Worm (Caenorhabditis elegans) whole organism, young adult: ENCODE measurements around the gene ZK550.2.
A peak's percentile ranks its signal among the peaks of the same experiment; 100 is the strongest.

Experiments
- F10E7.11 ChIP-seq: sonication (generic microtip); optimal IDR thresholded peaks from 2 replicates; lab custom pipeline; 2017; ENCODE audit warnings: mild to moderate bottlenecking, missing genetic modification characterization, moderate library complexity, missing compliant biosample characterization
- F23B12.7 ChIP-seq: sonication (generic microtip); optimal IDR thresholded peaks from 2 replicates; lab custom pipeline; 2017; ENCODE audit warnings: missing genetic modification characterization, mild to moderate bottlenecking, missing compliant biosample characterization, antibody characterized with exemption, moderate library complexity; ENCODE audit not compliant: insufficient read depth
- F37B4.10 ChIP-seq: fragments of 200-800 bp; sonication (Bioruptor generic); IDR thresholded peaks from 2 replicates; pipeline ENCODE4 v1.3.6; 2022; ENCODE audit warnings: missing genetic modification characterization, missing compliant biosample characterization
- F49E8.2 ChIP-seq: sonication (generic microtip); optimal IDR thresholded peaks from 3 replicates; lab custom pipeline; 2017; ENCODE audit warnings: missing genetic modification characterization, mild to moderate bottlenecking, missing compliant biosample characterization, antibody characterized with exemption, moderate library complexity; ENCODE audit not compliant: insufficient read depth
- F52B5.7 ChIP-seq: sonication (generic microtip); optimal IDR thresholded peaks from 2 replicates; lab custom pipeline; 2016; ENCODE audit warnings: mild to moderate bottlenecking, missing genetic modification characterization, missing compliant biosample characterization
- F55B11.4 ChIP-seq: sonication (generic microtip); optimal IDR thresholded peaks from 2 replicates; lab custom pipeline; 2016; ENCODE audit warnings: missing compliant biosample characterization, missing genetic modification characterization, borderline replicate concordance; ENCODE audit not compliant: insufficient read depth
- F57A8.1 ChIP-seq: fragments of 200-800 bp; sonication (Bioruptor generic); optimal IDR thresholded peaks from 2 replicates; lab custom pipeline; 2018; ENCODE audit warnings: mild to moderate bottlenecking, missing genetic modification characterization, moderate library complexity, missing compliant biosample characterization
- K11D2.4 ChIP-seq: fragments of 200-800 bp; sonication (Bioruptor generic); IDR thresholded peaks from 2 replicates; pipeline ENCODE4 v1.3.6; 2022; ENCODE audit warnings: missing genetic modification reagents, missing genetic modification characterization, missing compliant biosample characterization
- T07F8.4 ChIP-seq: sonication (generic microtip); optimal IDR thresholded peaks from 2 replicates; lab custom pipeline; 2016; ENCODE audit warnings: mild to moderate bottlenecking, missing genetic modification characterization, moderate library complexity, missing compliant biosample characterization
- Y95B8A.8 ChIP-seq: fragments of 200-800 bp; sonication (Bioruptor generic); IDR thresholded peaks from 2 replicates; pipeline ENCODE4 v1.3.6; 2022; ENCODE audit warnings: missing genetic modification reagents, missing genetic modification characterization, missing compliant biosample characterization
- ZK185.1 ChIP-seq: sonication (generic microtip); optimal IDR thresholded peaks from 2 replicates; lab custom pipeline; 2016; ENCODE audit warnings: mild to moderate bottlenecking, missing genetic modification characterization, missing compliant biosample characterization; ENCODE audit not compliant: poor library complexity, severe bottlenecking
- akir-1 ChIP-seq: fragments of 200-800 bp; sonication (Bioruptor generic); optimal IDR thresholded peaks from 2 replicates; lab custom pipeline; 2018; ENCODE audit warnings: mild to moderate bottlenecking, missing genetic modification characterization, moderate library complexity, missing compliant biosample characterization
- ama-1 ChIP-seq, 3 experiments: fragments of 150-350 bp in 1 of 3; sonication (generic microtip) in 2 of 3; optimal IDR thresholded peaks; 2 replicates each; lab custom pipeline; 2014 to 2018; ENCODE audit warnings: missing biosample characterization in 2 of 3, missing genetic modification characterization in 2 of 3, missing genetic modification reagents in 2 of 3
- bed-1 ChIP-seq: fragments of 200-800 bp; sonication (Bioruptor generic); IDR thresholded peaks from 2 replicates; pipeline ENCODE4 v1.3.6; 2022; ENCODE audit warnings: missing genetic modification reagents, missing genetic modification characterization, missing compliant biosample characterization
- ccch-3 ChIP-seq: fragments of 200-800 bp; sonication (Bioruptor generic); optimal IDR thresholded peaks from 2 replicates; lab custom pipeline; 2018; ENCODE audit warnings: mild to moderate bottlenecking, missing genetic modification characterization, missing compliant biosample characterization
- cebp-1 ChIP-seq, 2 experiments: fragments of 200-800 bp in 1 of 2; sonication (Bioruptor generic) in 1 of 2; sonication (generic microtip) in 1 of 2; IDR thresholded peaks in 1 of 2; optimal IDR thresholded peaks in 1 of 2; 2 replicates each; pipeline versions ENCODE4 v1.3.6 to Lab custom; 2017 to 2022; ENCODE audit warnings: missing compliant biosample characterization in 2 of 2, missing genetic modification characterization in 2 of 2, mild to moderate bottlenecking in 1 of 2, missing genetic modification reagents in 1 of 2, moderate library complexity in 1 of 2
- ceh-100 ChIP-seq: fragments of 200-800 bp; sonication (Bioruptor generic); IDR thresholded peaks from 2 replicates; pipeline ENCODE4 v1.3.6; 2022; ENCODE audit warnings: missing genetic modification reagents, missing genetic modification characterization, missing compliant biosample characterization
- ceh-40 ChIP-seq: fragments of 200-800 bp; sonication (Bioruptor generic); IDR thresholded peaks from 2 replicates; pipeline ENCODE4 v1.3.6; 2022; ENCODE audit warnings: missing genetic modification characterization, missing compliant biosample characterization
- dox-1 ChIP-seq: fragments of 200-800 bp; sonication (Bioruptor generic); IDR thresholded peaks from 2 replicates; pipeline ENCODE4 v1.3.6; 2022; ENCODE audit warnings: missing genetic modification reagents, missing genetic modification characterization, missing compliant biosample characterization
- dpl-1 ChIP-seq: fragments of 150-350 bp; optimal IDR thresholded peaks from 2 replicates; lab custom pipeline; 2014; ENCODE audit warnings: missing biosample characterization, missing genetic modification reagents, missing genetic modification characterization
- efl-1 ChIP-seq: fragments of 150-350 bp; optimal IDR thresholded peaks from 2 replicates; lab custom pipeline; 2014; ENCODE audit warnings: missing biosample characterization, missing genetic modification reagents, missing genetic modification characterization
- egl-44 ChIP-seq: fragments of 200-800 bp; sonication (Bioruptor generic); IDR thresholded peaks from 2 replicates; pipeline ENCODE4 v1.3.6; 2022; ENCODE audit warnings: missing genetic modification reagents, missing genetic modification characterization, missing compliant biosample characterization
- fkh-3 ChIP-seq: sonication (generic microtip); optimal IDR thresholded peaks from 2 replicates; lab custom pipeline; 2016; ENCODE audit warnings: mild to moderate bottlenecking, missing genetic modification characterization, missing compliant biosample characterization
- hlh-12 ChIP-seq: sonication (generic microtip); optimal IDR thresholded peaks from 2 replicates; lab custom pipeline; 2016; ENCODE audit warnings: missing genetic modification characterization, missing compliant biosample characterization
- lin-26 ChIP-seq: fragments of 200-800 bp; sonication (Bioruptor generic); IDR thresholded peaks from 2 replicates; pipeline ENCODE4 v1.3.6; 2022; ENCODE audit warnings: missing genetic modification reagents, missing genetic modification characterization, missing compliant biosample characterization
- lin-35 ChIP-seq, 3 experiments: fragments of 150-350 bp in 2 of 3; sonication (generic microtip) in 1 of 3; optimal IDR thresholded peaks; 2 replicates each; lab custom pipeline; 2014 to 2018; ENCODE audit warnings: missing biosample characterization in 3 of 3, missing genetic modification characterization in 3 of 3, missing genetic modification reagents in 3 of 3
- lin-40 ChIP-seq: sonication (generic microtip); optimal IDR thresholded peaks from 2 replicates; lab custom pipeline; 2016; ENCODE audit warnings: missing genetic modification characterization, mild to moderate bottlenecking, missing compliant biosample characterization, missing genotype, missing genetic modification reagents
- lsy-27 ChIP-seq: sonication (generic microtip); optimal IDR thresholded peaks from 2 replicates; lab custom pipeline; 2017; ENCODE audit warnings: missing genetic modification characterization, mild to moderate bottlenecking, missing compliant biosample characterization, antibody characterized with exemption, missing genotype, borderline replicate concordance; ENCODE audit not compliant: insufficient read depth
- madf-10 ChIP-seq: sonication (generic microtip); optimal IDR thresholded peaks from 2 replicates; lab custom pipeline; 2016; ENCODE audit warnings: mild to moderate bottlenecking, missing genetic modification characterization, missing compliant biosample characterization
- madf-8 ChIP-seq: fragments of 200-800 bp; sonication (Bioruptor generic); conservative IDR thresholded peaks from 2 replicates; pipeline ENCODE4 v1.3.6; 2022; ENCODE audit warnings: missing genetic modification reagents, missing genetic modification characterization, missing compliant biosample characterization
- mes-4 ChIP-seq: sonication (generic microtip); optimal IDR thresholded peaks from 2 replicates; lab custom pipeline; 2016; ENCODE audit warnings: missing genotype, missing genetic modification characterization, missing compliant biosample characterization
- nfyb-1 ChIP-seq: fragments of 200-800 bp; sonication (Bioruptor generic); IDR thresholded peaks from 2 replicates; pipeline ENCODE4 v1.3.6; 2022; ENCODE audit warnings: missing genetic modification reagents, missing genetic modification characterization, missing compliant biosample characterization
- nhr-179 ChIP-seq: sonication (generic microtip); optimal IDR thresholded peaks from 2 replicates; lab custom pipeline; 2016; ENCODE audit warnings: mild to moderate bottlenecking, missing genetic modification characterization, missing compliant biosample characterization
- nhr-80 ChIP-seq: sonication (generic microtip); optimal IDR thresholded peaks from 2 replicates; lab custom pipeline; 2016; ENCODE audit warnings: missing genetic modification characterization, missing compliant biosample characterization
- rec-8 ChIP-seq, 2 experiments: sonication (generic microtip); optimal IDR thresholded peaks; 2 replicates each; lab custom pipeline; 2016; ENCODE audit warnings: mild to moderate bottlenecking in 2 of 2, missing genetic modification characterization in 2 of 2, missing genetic modification reagents in 2 of 2, missing genotype in 2 of 2, missing biosample characterization in 1 of 2, missing compliant biosample characterization in 1 of 2, moderate library complexity in 1 of 2
- snpc-1.1 ChIP-seq: sonication (generic microtip); optimal IDR thresholded peaks from 2 replicates; lab custom pipeline; 2017; ENCODE audit warnings: missing genetic modification characterization, mild to moderate bottlenecking, missing compliant biosample characterization, antibody characterized with exemption, moderate library complexity, missing genotype, missing genetic modification reagents; ENCODE audit not compliant: insufficient read depth
- snpc-4 ChIP-seq, 5 experiments: fragments of 150-350 bp in 1 of 5; sonication (generic microtip) in 4 of 5; optimal IDR thresholded peaks; 2 replicates each; lab custom pipeline; 2014 to 2018; ENCODE audit warnings: missing genetic modification characterization in 5 of 5, missing biosample characterization in 3 of 5, antibody characterized with exemption in 2 of 5, mild to moderate bottlenecking in 2 of 5, missing compliant biosample characterization in 2 of 5, missing genotype in 2 of 5, moderate library complexity in 2 of 5, missing genetic modification reagents in 1 of 5
- tbp1 ChIP-seq: fragments of 200-800 bp; sonication (Bioruptor generic); optimal IDR thresholded peaks from 2 replicates; lab custom pipeline; 2018; ENCODE audit warnings: mild to moderate bottlenecking, missing genetic modification characterization, missing compliant biosample characterization
- tbx-9 ChIP-seq: sonication (generic microtip); optimal IDR thresholded peaks from 2 replicates; lab custom pipeline; 2016; ENCODE audit warnings: borderline replicate concordance, missing genetic modification characterization, inconsistent platforms, missing compliant biosample characterization
- ztf-6 ChIP-seq: fragments of 200-800 bp; sonication (Bioruptor generic); IDR thresholded peaks from 2 replicates; pipeline ENCODE4 v1.3.6; 2022; ENCODE audit warnings: missing genetic modification reagents, missing genetic modification characterization, missing compliant biosample characterization

The ZK550.2 gene

ce11 chrIV:17267304-17267891 lies 22.0 kb downstream of the ZK550.2 start:
- TF ChIP-seq Y95B8A.8 (GFP tag; lab: Robert Waterston, UW) (no peak), snpc-1.1 (no peak), fkh-3 (no peak), F37B4.10 (GFP tag; lab: Robert Waterston, UW) (no peak)

ce11 chrIV:17268069-17268468 lies 22.7 kb downstream of the ZK550.2 start:
- TF ChIP-seq bed-1 (GFP tag; lab: Robert Waterston, UW) (no peak), F37B4.10 (GFP tag; lab: Robert Waterston, UW) (no peak), F57A8.1 (GFP tag; lab: Kevin White, UChicago) (no peak), F10E7.11 (tag; lab: Kevin White, UChicago) (no peak), F52B5.7 (tag; lab: Kevin White, UChicago) (no peak), rec-8 (tag; optimal IDR thresholded peaks at IDR 0.05; lab: Kevin White, UChicago) (no peak), ama-1 (optimal IDR thresholded peaks at IDR 0.05; lab: Kevin White, UChicago) (no peak), ama-1 (GFP tag; optimal IDR thresholded peaks at IDR 0.05; lab: Kevin White, UChicago) (no peak), dpl-1 (no peak), lin-40 (tag; lab: Kevin White, UChicago) (no peak), nhr-179 (tag; lab: Kevin White, UChicago) (no peak), ceh-40 (GFP tag; lab: Robert Waterston, UW) (no peak), hlh-12 (tag; lab: Kevin White, UChicago) (no peak), F55B11.4 (tag; lab: Kevin White, UChicago) (no peak), ZK185.1 (tag; lab: Kevin White, UChicago) (no peak), F23B12.7 (tag; lab: Kevin White, UChicago) (no peak), lin-26 (GFP tag; lab: Robert Waterston, UW) (no peak), K11D2.4 (GFP tag; lab: Robert Waterston, UW) (no peak), snpc-4 (GFP tag; optimal IDR thresholded peaks at IDR 0.05; lab: Kevin White, UChicago) (no peak), snpc-4 (tag; optimal IDR thresholded peaks at IDR 0.05; lab: Kevin White, UChicago) (no peak), dox-1 (no peak)

ce11 chrIV:17268628-17269027 lies 23.2 kb downstream of the ZK550.2 start:
- TF ChIP-seq bed-1 (GFP tag; lab: Robert Waterston, UW) (no peak), efl-1 (GFP tag; lab: Kevin White, UChicago) (no peak), madf-10 (tag; lab: Kevin White, UChicago) (no peak), K11D2.4 (GFP tag; lab: Robert Waterston, UW) (no peak), lin-35 (GFP tag; optimal IDR thresholded peaks at IDR 0.05; lab: Kevin White, UChicago) (peak in 1 of 3 experiments; percentile 9), F37B4.10 (GFP tag; lab: Robert Waterston, UW) (no peak), ztf-6 (GFP tag; lab: Robert Waterston, UW) (no peak), F23B12.7 (tag; lab: Kevin White, UChicago) (no peak), tbx-9 (tag; lab: Kevin White, UChicago) (no peak), lin-40 (tag; lab: Kevin White, UChicago) (no peak), cebp-1 (GFP tag; IDR thresholded peaks at IDR 0.05; lab: Robert Waterston, UW) (peak; percentile 46; the same call in 1 of the 2 replicates), cebp-1 (tag; optimal IDR thresholded peaks at IDR 0.05; lab: Kevin White, UChicago) (peak; percentile 86), F49E8.2 (no peak), ceh-100 (no peak), ama-1 (optimal IDR thresholded peaks at IDR 0.05; lab: Kevin White, UChicago) (peak; percentile 33), ama-1 (GFP tag; optimal IDR thresholded peaks at IDR 0.05; lab: Kevin White, UChicago) (no peak), ccch-3 (GFP tag; lab: Kevin White, UChicago) (no peak), T07F8.4 (tag; lab: Kevin White, UChicago) (no peak), nfyb-1 (GFP tag; lab: Robert Waterston, UW) (peak; percentile 51; the same call in 1 of the 2 replicates), akir-1 (GFP tag; lab: Kevin White, UChicago) (no peak), fkh-3 (no peak), tbp1 (GFP tag; lab: Kevin White, UChicago) (no peak), egl-44 (GFP tag; lab: Robert Waterston, UW) (no peak), ceh-40 (GFP tag; lab: Robert Waterston, UW) (no peak), lsy-27 (no peak), nhr-80 (tag; lab: Kevin White, UChicago) (peak; percentile 30), dox-1 (no peak), mes-4 (tag; lab: Kevin White, UChicago) (no peak), ZK185.1 (tag; lab: Kevin White, UChicago) (peak; percentile 2), madf-8 (no peak)
